Fruit fly (Drosophila melanogaster) whole organism, wandering third instar larva: ENCODE data around the gene CG42521.

ENCODE experiments used
- Abd-B ChIP-seq: fragments of >200 bp; optimal IDR thresholded peaks from 2 replicates; lab custom pipeline; 2017; ENCODE audit warnings: missing biosample characterization, missing genetic modification characterization
- CG32264 ChIP-seq: fragments of 200-800 bp; sonication (Bioruptor generic); optimal IDR thresholded peaks from 2 replicates; lab custom pipeline; 2016; ENCODE audit warnings: missing biosample characterization, missing genetic modification characterization
- CG9705 ChIP-seq: fragments of 200-800 bp; sonication (Bioruptor generic); optimal IDR thresholded peaks from 2 replicates; lab custom pipeline; 2018; ENCODE audit warnings: missing biosample characterization, mild to moderate bottlenecking, missing genetic modification characterization
- CrebA ChIP-seq: fragments of 200-800 bp; sonication (Bioruptor generic); optimal IDR thresholded peaks from 2 replicates; lab custom pipeline; 2016; ENCODE audit warnings: missing biosample characterization, mild to moderate bottlenecking, missing genetic modification characterization, borderline replicate concordance
- Dfd ChIP-seq: fragments of >200 bp; optimal IDR thresholded peaks from 2 replicates; lab custom pipeline; 2017; ENCODE audit warnings: missing biosample characterization, missing genetic modification characterization
- Dif ChIP-seq: fragments of 200-275, 200-300 bp; sonication (Bioruptor generic); optimal IDR thresholded peaks from 2 replicates; lab custom pipeline; 2018; ENCODE audit warnings: missing biosample characterization, missing genetic modification characterization; ENCODE audit not compliant: partially characterized antibody
- GATAd ChIP-seq: sonication (Bioruptor generic); optimal IDR thresholded peaks from 2 replicates; lab custom pipeline; 2016; ENCODE audit warnings: missing biosample characterization, missing genetic modification characterization
- HLH106 ChIP-seq: fragments of 200-800 bp; optimal IDR thresholded peaks from 3 replicates; lab custom pipeline; 2019; ENCODE audit warnings: missing biosample characterization, mild to moderate bottlenecking, missing genetic modification characterization, moderate library complexity
- Hnf4 ChIP-seq: fragments of 200-800 bp; sonication (Bioruptor generic); optimal IDR thresholded peaks from 2 replicates; lab custom pipeline; 2016; ENCODE audit warnings: missing biosample characterization, mild to moderate bottlenecking, missing genetic modification characterization
- Hr78 ChIP-seq: fragments of >200 bp; optimal IDR thresholded peaks from 2 replicates; lab custom pipeline; 2017; ENCODE audit warnings: missing biosample characterization, missing genetic modification characterization
- Hr83 ChIP-seq: fragments of 200-300 bp; sonication (Bioruptor generic); optimal IDR thresholded peaks from 2 replicates; lab custom pipeline; 2016; ENCODE audit warnings: missing biosample characterization, mild to moderate bottlenecking, missing genetic modification characterization, moderate library complexity; ENCODE audit not compliant: poor library complexity, severe bottlenecking
- Jra ChIP-seq: sonication (Bioruptor generic); optimal IDR thresholded peaks from 2 replicates; lab custom pipeline; 2016; ENCODE audit warnings: missing biosample characterization, missing genetic modification characterization
- Mio ChIP-seq: sonication (Bioruptor generic); optimal IDR thresholded peaks from 2 replicates; lab custom pipeline; 2016; ENCODE audit warnings: missing biosample characterization, missing genetic modification characterization
- Myc ChIP-seq: fragments of >200 bp; optimal IDR thresholded peaks from 2 replicates; lab custom pipeline; 2017
- N ChIP-seq: fragments of >200 bp; optimal IDR thresholded peaks from 2 replicates; lab custom pipeline; 2018; ENCODE audit warnings: missing biosample characterization, missing external identifiers, missing genetic modification characterization
- OdsH ChIP-seq: fragments of 200-800 bp; sonication (Bioruptor generic); optimal IDR thresholded peaks from 2 replicates; lab custom pipeline; 2016; ENCODE audit warnings: missing biosample characterization, mild to moderate bottlenecking, missing genetic modification characterization
- Rel ChIP-seq, 2 experiments: fragments of 200-800 bp; sonication (Bioruptor generic) in 1 of 2; optimal IDR thresholded peaks; 2 replicates in 1 of 2; 3 replicates in 1 of 2; lab custom pipeline; 2016 to 2019; ENCODE audit warnings: mild to moderate bottlenecking in 2 of 2, missing biosample characterization in 2 of 2, missing genetic modification characterization in 2 of 2, moderate library complexity in 1 of 2
- Sp1 ChIP-seq: fragments of 200-800 bp; sonication (Bioruptor generic); optimal IDR thresholded peaks from 3 replicates; lab custom pipeline; 2019; ENCODE audit warnings: missing biosample characterization, mild to moderate bottlenecking, missing genetic modification characterization, moderate library complexity
- Vsx2 ChIP-seq: fragments of 200-300, 225-300 bp; sonication (Bioruptor generic); optimal IDR thresholded peaks from 2 replicates; lab custom pipeline; 2018; ENCODE audit warnings: missing biosample characterization, missing genetic modification characterization; ENCODE audit not compliant: partially characterized antibody
- br ChIP-seq: fragments of 200-800 bp; sonication (Bioruptor generic); optimal IDR thresholded peaks from 2 replicates; lab custom pipeline; 2016; ENCODE audit warnings: missing biosample characterization, missing genetic modification characterization
- brk ChIP-seq: fragments of 200-800 bp; sonication (Bioruptor generic); optimal IDR thresholded peaks from 2 replicates; lab custom pipeline; 2016; ENCODE audit warnings: missing biosample characterization, mild to moderate bottlenecking, missing genetic modification characterization
- dl ChIP-seq, 2 experiments: fragments of 175-275, 200-275 bp in 1 of 2; fragments of 200-275 bp in 1 of 2; sonication (Bioruptor generic); optimal IDR thresholded peaks; lab custom pipeline; 2018; ENCODE audit warnings: mild to moderate bottlenecking in 2 of 2, missing biosample characterization in 2 of 2, missing genetic modification characterization in 2 of 2, moderate library complexity in 2 of 2; ENCODE audit not compliant: partially characterized antibody in 2 of 2, insufficient read depth in 1 of 2
- dmrt93B ChIP-seq: fragments of 200-800 bp; sonication (Bioruptor generic); optimal IDR thresholded peaks from 2 replicates; lab custom pipeline; 2018; ENCODE audit warnings: missing biosample characterization, mild to moderate bottlenecking, missing genetic modification characterization
- dsf ChIP-seq: sonication (Bioruptor generic); optimal IDR thresholded peaks from 2 replicates; lab custom pipeline; 2016; ENCODE audit warnings: missing biosample characterization, missing genetic modification characterization, borderline replicate concordance
- ey ChIP-seq: fragments of 200-800 bp; sonication (Bioruptor generic); optimal IDR thresholded peaks from 2 replicates; lab custom pipeline; 2016; ENCODE audit warnings: missing biosample characterization, missing genetic modification characterization
- foxo ChIP-seq, 2 experiments: fragments of 200-800 bp; sonication (Bioruptor generic); optimal IDR thresholded peaks; 2 replicates in 1 of 2; 3 replicates in 1 of 2; lab custom pipeline; 2016 to 2017; ENCODE audit warnings: missing biosample characterization in 2 of 2, missing genetic modification characterization in 2 of 2
- fru ChIP-seq: fragments of 200-800 bp; sonication (Bioruptor generic); optimal IDR thresholded peaks from 3 replicates; lab custom pipeline; 2016; ENCODE audit warnings: missing biosample characterization, mild to moderate bottlenecking, missing genetic modification characterization
- h ChIP-seq: fragments of 200-800 bp; sonication (Bioruptor generic); optimal IDR thresholded peaks from 3 replicates; lab custom pipeline; 2016; ENCODE audit warnings: missing biosample characterization, mild to moderate bottlenecking, missing genetic modification characterization
- jim ChIP-seq: fragments of 175-275, 200-325 bp; sonication (Bioruptor generic); optimal IDR thresholded peaks from 2 replicates; lab custom pipeline; 2016; ENCODE audit warnings: missing biosample characterization, mild to moderate bottlenecking, missing genetic modification characterization
- lola ChIP-seq: fragments of >200 bp; optimal IDR thresholded peaks from 2 replicates; lab custom pipeline; 2017; ENCODE audit warnings: missing biosample characterization, missing genetic modification characterization
- pan ChIP-seq: fragments of >200 bp; optimal IDR thresholded peaks from 2 replicates; lab custom pipeline; 2017
- psq ChIP-seq: fragments of 200-800 bp; sonication (Bioruptor generic); optimal IDR thresholded peaks from 3 replicates; lab custom pipeline; 2017; ENCODE audit warnings: missing biosample characterization, mild to moderate bottlenecking, missing genetic modification characterization, moderate library complexity
- rgr ChIP-seq: fragments of 200-800 bp; sonication (Bioruptor generic); optimal IDR thresholded peaks from 3 replicates; lab custom pipeline; 2016; ENCODE audit warnings: missing biosample characterization, mild to moderate bottlenecking, missing genetic modification characterization
- sage ChIP-seq: fragments of 200-800 bp; sonication (Bioruptor generic); optimal IDR thresholded peaks from 2 replicates; lab custom pipeline; 2016; ENCODE audit warnings: missing biosample characterization, mild to moderate bottlenecking, missing genetic modification characterization
- sv ChIP-seq: fragments of 200-800 bp; sonication (Bioruptor generic); optimal IDR thresholded peaks from 3 replicates; lab custom pipeline; 2016; ENCODE audit warnings: missing biosample characterization, missing genetic modification characterization
- tai ChIP-seq: sonication (Bioruptor generic); optimal IDR thresholded peaks from 2 replicates; lab custom pipeline; 2016; ENCODE audit warnings: missing biosample characterization, missing genetic modification characterization
- usp ChIP-seq: fragments of >200 bp; optimal IDR thresholded peaks from 2 replicates; lab custom pipeline; 2017; ENCODE audit warnings: missing biosample characterization, missing genetic modification characterization
- woc ChIP-seq: sonication (Bioruptor generic); optimal IDR thresholded peaks from 2 replicates; lab custom pipeline; 2016; ENCODE audit warnings: missing biosample characterization, mild to moderate bottlenecking, missing genetic modification characterization

Gene CG42521

DNA sequence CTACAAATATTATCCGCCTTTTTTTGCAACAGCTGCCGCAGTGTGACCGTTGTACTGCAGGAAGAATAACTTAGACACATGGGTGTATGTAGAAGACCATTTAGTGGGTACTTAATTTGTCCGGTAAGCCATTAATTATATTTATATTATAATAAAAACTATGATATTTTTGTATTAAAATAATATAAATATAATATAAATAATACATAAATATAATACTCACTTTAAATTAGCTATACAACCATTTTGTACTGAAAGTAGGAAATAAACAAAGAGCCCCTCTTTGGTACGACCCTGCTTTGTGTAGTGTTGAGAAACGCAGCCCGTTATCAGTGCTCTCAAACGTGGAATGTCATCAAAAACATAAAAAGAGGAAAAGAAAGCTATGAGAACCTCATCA is 14.4 kb upstream of the CG42521 start, which contains the start of gene Cnep1r2:
Cnep1r2 (plus strand) TSS at position 328 of the 400 bp plus-strand sequence.
- TF ChIP-seq HLH106 (tag; lab: Kevin White, UChicago) (peak; percentile 99), Sp1 (GFP tag; lab: Kevin White, UChicago) (peak; percentile 97), Hr83 (GFP tag; lab: Kevin White, UChicago) (peak; percentile 41), CG9705 (GFP tag; lab: Kevin White, UChicago) (peak; percentile 93), sv (peak; percentile 64), GATAd (GFP tag; lab: Kevin White, UChicago) (peak; percentile 54), foxo (GFP tag; optimal IDR thresholded peaks at IDR 0.05; lab: Kevin White, UChicago) (peak in 1 of 2 experiments; percentile 93), usp (GFP tag; lab: Kevin White, UChicago) (no peak), psq (GFP tag; lab: Kevin White, UChicago) (peak; percentile 94), Vsx2 (no peak), h (peak; percentile 83), Rel (GFP tag; optimal IDR thresholded peaks at IDR 0.05; lab: Kevin White, UChicago) (peak; percentile 69), Rel (tag; optimal IDR thresholded peaks at IDR 0.05; lab: Kevin White, UChicago) (peak; percentile 89), Dfd (GFP tag; lab: Kevin White, UChicago) (no peak), tai (GFP tag; lab: Kevin White, UChicago) (no peak), pan (no peak), Mio (GFP tag; lab: Kevin White, UChicago) (peak; percentile 30), CrebA (no peak), Hnf4 (peak; percentile 83), Myc (lab: Kevin White, UChicago) (no peak), Dif (GFP tag; lab: Kevin White, UChicago) (no peak), lola (no peak), fru (GFP tag; lab: Kevin White, UChicago) (peak; percentile 88), Abd-B (no peak), dsf (GFP tag; lab: Kevin White, UChicago) (peak; percentile 66), CG32264 (peak; percentile 29), N (no peak), rgr (GFP tag; lab: Kevin White, UChicago) (peak; percentile 93), jim (GFP tag; lab: Kevin White, UChicago) (no peak), dmrt93B (GFP tag; lab: Kevin White, UChicago) (peak; percentile 93), dl (GFP tag; optimal IDR thresholded peaks at IDR 0.05; lab: Kevin White, UChicago; ENCODE audit: insufficient read depth in 1 of 2, partially characterized antibody in 2 of 2) (no peak), OdsH (GFP tag; lab: Kevin White, UChicago) (peak; percentile 88), woc (GFP tag; lab: Kevin White, UChicago) (peak; percentile 77), ey (GFP tag; lab: Kevin White, UChicago) (peak; percentile 74), brk (GFP tag; lab: Kevin White, UChicago) (no peak), br (GFP tag; lab: Kevin White, UChicago) (peak; percentile 74), sage (GFP tag; lab: Kevin White, UChicago) (peak; percentile 71), Jra (GFP tag; lab: Kevin White, UChicago) (peak; percentile 65), Hr78 (GFP tag; lab: Kevin White, UChicago) (no peak)
- TF ChIP-seq, all 38 proteins: peak for 23

DNA sequence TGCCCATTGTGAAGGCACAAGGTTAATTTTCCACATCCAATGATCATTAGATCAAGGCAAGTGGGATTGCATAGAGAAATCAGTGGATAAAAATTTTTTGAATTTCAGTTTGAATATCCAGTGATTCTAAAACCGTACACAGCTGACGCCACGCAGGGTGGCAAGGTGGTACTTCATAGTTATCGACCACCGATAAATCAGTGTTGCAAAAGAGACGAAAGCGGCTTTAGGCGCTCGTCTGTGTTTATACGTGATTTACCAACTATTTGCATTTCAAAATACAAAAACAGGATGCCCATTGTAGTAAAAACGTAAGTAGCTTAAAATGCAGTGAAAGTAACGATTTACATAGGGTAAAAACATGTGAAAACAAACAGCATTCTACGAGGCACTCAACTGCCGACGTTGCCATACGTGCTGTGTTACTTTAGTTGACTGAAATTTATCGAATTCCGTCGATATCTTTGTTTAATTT is 7.5 kb upstream of the CG42521 start, which contains the start of the genes CG42535, CG34001 and hay:
CG42535 (minus strand) TSS at position 51 of the 475 bp plus-strand sequence.
CG34001 (plus strand) TSS at position 195 of the 475 bp plus-strand sequence.
hay (plus strand) TSS at position 195 of the 475 bp plus-strand sequence.
- TF ChIP-seq Dif (GFP tag; lab: Kevin White, UChicago) (no peak), Abd-B (no peak), dmrt93B (GFP tag; lab: Kevin White, UChicago) (no peak), woc (GFP tag; lab: Kevin White, UChicago) (no peak), Myc (lab: Kevin White, UChicago) (peak; percentile 62), foxo (GFP tag; optimal IDR thresholded peaks at IDR 0.05; lab: Kevin White, UChicago) (peak in 1 of 2 experiments; percentile 5), OdsH (GFP tag; lab: Kevin White, UChicago) (no peak), HLH106 (tag; lab: Kevin White, UChicago) (no peak), sv (no peak), Hr83 (GFP tag; lab: Kevin White, UChicago) (no peak), Rel (GFP tag; optimal IDR thresholded peaks at IDR 0.05; lab: Kevin White, UChicago) (no peak), Rel (tag; optimal IDR thresholded peaks at IDR 0.05; lab: Kevin White, UChicago) (no peak)
